Worm (Caenorhabditis elegans) whole organism, L3 larva: Measurements from ENCODE around the gene F17C11.2.

ENCODE experiments used
- R02D3.7 ChIP-seq: fragments of 150-350 bp; optimal IDR thresholded peaks from 2 replicates; lab custom pipeline; 2014; ENCODE audit warnings: missing biosample characterization, missing genetic modification characterization
- ZK546.5 ChIP-seq: sonication (generic microtip); optimal IDR thresholded peaks from 2 replicates; lab custom pipeline; 2017; ENCODE audit warnings: missing biosample characterization, missing genetic modification characterization
- aly-2 ChIP-seq: fragments of 150-350 bp; optimal IDR thresholded peaks from 2 replicates; lab custom pipeline; 2014; ENCODE audit warnings: missing biosample characterization, missing genetic modification characterization
- ama-1 ChIP-seq: fragments of 150-350 bp; optimal IDR thresholded peaks from 2 replicates; lab custom pipeline; 2018
- ceh-28 ChIP-seq: fragments of 150-350 bp; optimal IDR thresholded peaks from 2 replicates; lab custom pipeline; 2014; ENCODE audit warnings: missing biosample characterization, missing genetic modification reagents, missing genetic modification characterization
- ceh-82 ChIP-seq: fragments of 150-350 bp; optimal IDR thresholded peaks from 2 replicates; lab custom pipeline; 2014; ENCODE audit warnings: missing biosample characterization, missing genetic modification characterization
- ceh-9 ChIP-seq: sonication (generic microtip); optimal IDR thresholded peaks from 2 replicates; lab custom pipeline; 2018; ENCODE audit warnings: missing biosample characterization, missing genetic modification characterization
- daf-12 ChIP-seq: fragments of 150-350 bp; optimal IDR thresholded peaks from 2 replicates; lab custom pipeline; 2014; ENCODE audit warnings: missing biosample characterization, missing genetic modification reagents, missing genetic modification characterization
- egl-27 ChIP-seq: sonication (generic microtip); optimal IDR thresholded peaks from 4 replicates; lab custom pipeline; 2017; ENCODE audit warnings: missing biosample characterization, missing genetic modification reagents, missing genetic modification characterization
- egl-5 ChIP-seq: fragments of 150-350 bp; optimal IDR thresholded peaks from 2 replicates; lab custom pipeline; 2017; ENCODE audit warnings: missing biosample characterization, missing genetic modification reagents, missing genetic modification characterization, inconsistent platforms
- elt-1 ChIP-seq: fragments of 150-350 bp; optimal IDR thresholded peaks from 2 replicates; lab custom pipeline; 2014; ENCODE audit warnings: missing biosample characterization, missing genetic modification characterization
- elt-2 ChIP-seq: sonication (generic microtip); optimal IDR thresholded peaks from 2 replicates; lab custom pipeline; 2016; ENCODE audit warnings: missing genetic modification reagents, mild to moderate bottlenecking, missing genetic modification characterization, missing compliant biosample characterization
- fkh-10 ChIP-seq: sonication (generic microtip); optimal IDR thresholded peaks from 2 replicates; lab custom pipeline; 2017; ENCODE audit warnings: missing biosample characterization, missing genetic modification reagents, missing genetic modification characterization
- fkh-2 ChIP-seq: fragments of 150-350 bp; optimal IDR thresholded peaks from 2 replicates; lab custom pipeline; 2014; ENCODE audit warnings: missing biosample characterization, missing genetic modification reagents, missing genetic modification characterization
- fos-1 ChIP-seq: fragments of 150-350 bp; optimal IDR thresholded peaks from 2 replicates; lab custom pipeline; 2014; ENCODE audit warnings: missing biosample characterization, missing genetic modification characterization
- hmg-11 ChIP-seq: sonication (generic microtip); optimal IDR thresholded peaks from 2 replicates; lab custom pipeline; 2016; ENCODE audit warnings: missing genetic modification characterization, missing compliant biosample characterization
- jun-1 ChIP-seq: fragments of 150-350 bp; optimal IDR thresholded peaks from 2 replicates; lab custom pipeline; 2014; ENCODE audit warnings: missing biosample characterization, missing genetic modification reagents, missing genetic modification characterization
- lin-15B ChIP-seq: fragments of 150-350 bp; optimal IDR thresholded peaks from 2 replicates; lab custom pipeline; 2014; ENCODE audit warnings: missing biosample characterization, missing genetic modification characterization
- lin-39 ChIP-seq: fragments of 150-350 bp; optimal IDR thresholded peaks from 2 replicates; lab custom pipeline; 2018; ENCODE audit warnings: missing biosample characterization, missing genetic modification reagents, missing genetic modification characterization
- lsy-12 ChIP-seq: sonication (generic microtip); optimal IDR thresholded peaks from 2 replicates; lab custom pipeline; 2016; ENCODE audit warnings: mild to moderate bottlenecking, missing genetic modification characterization, missing compliant biosample characterization
- nfya-1 ChIP-seq: sonication (generic microtip); optimal IDR thresholded peaks from 2 replicates; lab custom pipeline; 2017; ENCODE audit warnings: missing genetic modification characterization, mild to moderate bottlenecking, missing compliant biosample characterization, antibody characterized with exemption, moderate library complexity; ENCODE audit not compliant: insufficient read depth
- nhr-11 ChIP-seq: fragments of 150-350 bp; optimal IDR thresholded peaks from 2 replicates; lab custom pipeline; 2014; ENCODE audit warnings: missing biosample characterization, missing genetic modification characterization
- nhr-23 ChIP-seq: fragments of 150-350 bp; optimal IDR thresholded peaks from 2 replicates; lab custom pipeline; 2014; ENCODE audit warnings: missing biosample characterization, missing genetic modification reagents, missing genetic modification characterization
- nhr-237 ChIP-seq: fragments of 150-350 bp; optimal IDR thresholded peaks from 2 replicates; lab custom pipeline; 2014; ENCODE audit warnings: missing biosample characterization, missing genetic modification characterization
- nhr-25 ChIP-seq: sonication (generic microtip); optimal IDR thresholded peaks from 2 replicates; lab custom pipeline; 2017; ENCODE audit warnings: missing biosample characterization, missing genetic modification characterization
- nhr-28 ChIP-seq: fragments of 150-350 bp; optimal IDR thresholded peaks from 2 replicates; lab custom pipeline; 2014; ENCODE audit warnings: missing biosample characterization, missing genetic modification characterization
- nhr-43 ChIP-seq: sonication (generic microtip); optimal IDR thresholded peaks from 2 replicates; lab custom pipeline; 2016; ENCODE audit warnings: mild to moderate bottlenecking, missing genetic modification characterization, missing compliant biosample characterization; ENCODE audit not compliant: poor library complexity, severe bottlenecking
- nhr-67 ChIP-seq: fragments of 150-350 bp; optimal IDR thresholded peaks from 2 replicates; lab custom pipeline; 2014; ENCODE audit warnings: missing biosample characterization, missing genetic modification characterization
- nhr-76 ChIP-seq: fragments of 150-350 bp; sonication (generic microtip); optimal IDR thresholded peaks from 5 replicates; lab custom pipeline; 2014; ENCODE audit warnings: missing biosample characterization, missing genetic modification characterization
- pha-4 ChIP-seq: fragments of 150-350 bp; optimal IDR thresholded peaks from 2 replicates; lab custom pipeline; 2014; ENCODE audit warnings: missing biosample characterization, missing genetic modification reagents, missing genetic modification characterization
- sea-2 ChIP-seq: fragments of 150-350 bp; sonication (generic microtip); optimal IDR thresholded peaks from 4 replicates; lab custom pipeline; 2014; ENCODE audit warnings: missing biosample characterization, missing genetic modification reagents, missing genetic modification characterization
- skn-1 ChIP-seq: fragments of 150-350 bp; optimal IDR thresholded peaks from 2 replicates; lab custom pipeline; 2014; ENCODE audit warnings: missing biosample characterization, missing genetic modification characterization
- snpc-4 ChIP-seq: fragments of 150-350 bp; optimal IDR thresholded peaks from 2 replicates; lab custom pipeline; 2014; ENCODE audit warnings: missing biosample characterization, missing genetic modification characterization
- tbx-2 ChIP-seq: sonication (generic microtip); optimal IDR thresholded peaks from 2 replicates; lab custom pipeline; 2016; ENCODE audit warnings: mild to moderate bottlenecking, missing genetic modification characterization, missing compliant biosample characterization
- unc-39 ChIP-seq: sonication (generic microtip); optimal IDR thresholded peaks from 4 replicates; lab custom pipeline; 2017; ENCODE audit warnings: missing biosample characterization, missing genetic modification characterization
- unc-62 ChIP-seq: fragments of 150-350 bp; sonication (generic microtip); optimal IDR thresholded peaks from 4 replicates; lab custom pipeline; 2014; ENCODE audit warnings: missing biosample characterization, missing genetic modification reagents, missing genetic modification characterization
- zag-1 ChIP-seq: fragments of 150-350 bp; optimal IDR thresholded peaks from 2 replicates; lab custom pipeline; 2014; ENCODE audit warnings: missing biosample characterization, missing genetic modification characterization
- ztf-11 ChIP-seq: fragments of 150-350 bp; optimal IDR thresholded peaks from 2 replicates; lab custom pipeline; 2014; ENCODE audit warnings: missing biosample characterization, missing genetic modification characterization
- ztf-4 ChIP-seq: fragments of 150-350 bp; optimal IDR thresholded peaks from 2 replicates; lab custom pipeline; 2014; ENCODE audit warnings: missing biosample characterization, missing genetic modification characterization

F17C11.2 gene

ce11 chrV:10949511-10949910, 1.5 kb downstream of the F17C11.2 start, which contains the start of gene col-153:
Gene col-153 (plus strand): TSS chrV:10949811.
- TF ChIP-seq nhr-237 (tag; lab: Kevin White, UChicago): no peak
- TF ChIP-seq, all 47 proteins: peak for 0

- TF ChIP-seq ztf-4 (tag; lab: Kevin White, UChicago) (no peak), egl-5 (tag; lab: Kevin White, UChicago) (peak; percentile 81), elt-1 (no peak), unc-39 (tag; lab: Kevin White, UChicago) (no peak), fkh-10 (GFP tag; lab: Kevin White, UChicago) (peak; percentile 9), ama-1 (lab: Kevin White, UChicago) (peak; percentile 46), lin-15B (peak; percentile 1), unc-62 (GFP tag; lab: Kevin White, UChicago) (peak; percentile 53), pha-4 (tag; lab: Kevin White, UChicago) (peak; percentile 43), skn-1 (no peak), fos-1 (tag; lab: Kevin White, UChicago) (peak; percentile 14), ztf-11 (tag; lab: Kevin White, UChicago) (no peak), hmg-11 (tag; lab: Kevin White, UChicago) (peak; percentile 74), nhr-23 (tag; lab: Kevin White, UChicago) (peak; percentile 57), nhr-43 (tag; lab: Kevin White, UChicago) (peak; percentile 88), snpc-4 (tag; lab: Kevin White, UChicago) (peak; percentile 51), lin-39 (peak; percentile 0), ceh-28 (tag; lab: Kevin White, UChicago) (no peak), tbx-2 (peak; percentile 28), nfya-1 (tag; lab: Kevin White, UChicago) (peak; percentile 75), elt-2 (tag; lab: Kevin White, UChicago) (peak; percentile 83), lsy-12 (peak; percentile 43), nhr-25 (peak; percentile 87), nhr-11 (tag; lab: Kevin White, UChicago) (peak; percentile 47), jun-1 (tag; lab: Kevin White, UChicago) (peak; percentile 80)
These were observed 3.7 kb downstream of the F17C11.2 start, which contains the start of gene F17C11.4 for ce11 chrV:10951655-10952278. Gene F17C11.4 (plus strand): TSS chrV:10951860.

ce11 chrV:10953471-10954155, 5.6 kb downstream of the F17C11.2 start:
- TF ChIP-seq nhr-67 (no peak), hmg-11 (tag; lab: Kevin White, UChicago) (no peak), ceh-82 (tag; lab: Kevin White, UChicago) (no peak), egl-27 (tag; lab: Kevin White, UChicago) (no peak), egl-5 (tag; lab: Kevin White, UChicago) (no peak), daf-12 (tag; lab: Kevin White, UChicago) (no peak), ZK546.5 (tag; lab: Kevin White, UChicago) (no peak), zag-1 (no peak), pha-4 (tag; lab: Kevin White, UChicago) (peak; percentile 16), nhr-237 (tag; lab: Kevin White, UChicago) (no peak), lsy-12 (peak; percentile 36), ama-1 (lab: Kevin White, UChicago) (peak; percentile 83), ceh-9 (no peak), aly-2 (tag; lab: Kevin White, UChicago) (no peak), elt-2 (tag; lab: Kevin White, UChicago) (no peak), nfya-1 (tag; lab: Kevin White, UChicago) (no peak), tbx-2 (peak; percentile 22), sea-2 (no peak), nhr-11 (tag; lab: Kevin White, UChicago) (no peak), nhr-76 (tag; lab: Kevin White, UChicago) (no peak), ztf-4 (tag; lab: Kevin White, UChicago) (peak; percentile 13), nhr-25 (peak; percentile 43), fkh-2 (tag; lab: Kevin White, UChicago) (no peak), lin-15B (no peak), jun-1 (tag; lab: Kevin White, UChicago) (no peak), nhr-28 (tag; lab: Kevin White, UChicago) (no peak), snpc-4 (tag; lab: Kevin White, UChicago) (no peak), nhr-43 (tag; lab: Kevin White, UChicago) (peak; percentile 8), R02D3.7 (no peak)
